Worm (Caenorhabditis elegans) whole organism, early embryonic: ENCODE measurements around the gene his-32.

Source experiments
- B0310.2 ChIP-seq: sonication (generic microtip); optimal IDR thresholded peaks from 2 replicates; lab custom pipeline; 2016; ENCODE audit warnings: mild to moderate bottlenecking, missing genetic modification characterization, missing compliant biosample characterization
- F13C5.2 ChIP-seq: sonication (generic microtip); optimal IDR thresholded peaks from 2 replicates; lab custom pipeline; 2017; ENCODE audit warnings: mild to moderate bottlenecking, missing genetic modification characterization, inconsistent platforms, missing compliant biosample characterization
- aly-1 ChIP-seq: sonication (generic microtip); optimal IDR thresholded peaks from 2 replicates; lab custom pipeline; 2016; ENCODE audit warnings: missing genetic modification characterization, missing compliant biosample characterization
- ama-1 ChIP-seq: fragments of 150-350 bp; optimal IDR thresholded peaks from 2 replicates; lab custom pipeline; 2014
- ceh-13 ChIP-seq: fragments of 200-800 bp; sonication (Bioruptor generic); optimal IDR thresholded peaks from 2 replicates; lab custom pipeline; 2018; ENCODE audit warnings: mild to moderate bottlenecking, missing genetic modification characterization, missing compliant biosample characterization
- ceh-36 ChIP-seq: sonication (generic microtip); optimal IDR thresholded peaks from 2 replicates; lab custom pipeline; 2016; ENCODE audit warnings: missing genetic modification characterization, inconsistent platforms, missing compliant biosample characterization
- ets-7 ChIP-seq: sonication (generic microtip); optimal IDR thresholded peaks from 2 replicates; lab custom pipeline; 2016; ENCODE audit warnings: missing genotype, missing genetic modification characterization, missing compliant biosample characterization
- flt-1 ChIP-seq: fragments of 200-800 bp; sonication (Bioruptor generic); IDR thresholded peaks from 2 replicates; pipeline ENCODE4 v1.3.6; 2022; ENCODE audit warnings: missing genetic modification characterization, missing compliant biosample characterization
- hmbx-1 ChIP-seq: sonication (generic microtip); optimal IDR thresholded peaks from 2 replicates; lab custom pipeline; 2016; ENCODE audit warnings: mild to moderate bottlenecking, missing genetic modification characterization, missing compliant biosample characterization
- hmg-4 ChIP-seq: fragments of 200-800 bp; sonication (Bioruptor generic); optimal IDR thresholded peaks from 2 replicates; lab custom pipeline; 2018; ENCODE audit warnings: mild to moderate bottlenecking, missing genetic modification characterization, missing compliant biosample characterization
- hnd-1 ChIP-seq: sonication (generic microtip); optimal IDR thresholded peaks from 2 replicates; lab custom pipeline; 2016; ENCODE audit warnings: missing genetic modification characterization, missing compliant biosample characterization
- pes-1 ChIP-seq: fragments of 200-800 bp; sonication (Bioruptor generic); IDR thresholded peaks from 2 replicates; pipeline ENCODE4 v1.3.6; 2022; ENCODE audit warnings: missing genetic modification reagents, missing genetic modification characterization, missing compliant biosample characterization
- scrt-1 ChIP-seq: fragments of 200-800 bp; sonication (Bioruptor generic); IDR thresholded peaks from 2 replicates; pipeline ENCODE4 v1.3.6; 2022; ENCODE audit warnings: missing genetic modification characterization, missing compliant biosample characterization
- sea-1 ChIP-seq: fragments of 200-800 bp; sonication (Bioruptor generic); conservative IDR thresholded peaks from 2 replicates; pipeline ENCODE4 v1.3.6; 2022; ENCODE audit warnings: missing genetic modification characterization, missing compliant biosample characterization
- tbx-11 ChIP-seq: fragments of 200-800 bp; sonication (Bioruptor generic); IDR thresholded peaks from 2 replicates; pipeline ENCODE4 v1.3.6; 2022; ENCODE audit warnings: missing genetic modification characterization, missing compliant biosample characterization
- tbx-37 ChIP-seq: fragments of 200-800 bp; sonication (Bioruptor generic); conservative IDR thresholded peaks from 2 replicates; pipeline ENCODE4 v1.3.6; 2022; ENCODE audit warnings: missing genetic modification reagents, missing genetic modification characterization, missing compliant biosample characterization
- tra-4 ChIP-seq: sonication (generic microtip); optimal IDR thresholded peaks from 2 replicates; lab custom pipeline; 2017; ENCODE audit warnings: missing genetic modification characterization, missing compliant biosample characterization

Gene his-32

ce11 chrIV:8294650-8295049 lies 39.5 kb upstream of the his-32 start, which contains the start of gene tbce-1:
Gene tbce-1, plus strand, starts transcription at chrIV:8294690.
- TF ChIP-seq B0310.2 (tag; lab: Kevin White, UChicago) (no peak), hnd-1 (tag; lab: Kevin White, UChicago) (no peak), ama-1 (lab: Kevin White, UChicago) (no peak), sea-1 (no peak), tbx-11 (no peak), tra-4 (tag; lab: Kevin White, UChicago) (no peak), pes-1 (GFP tag; lab: Robert Waterston, UW) (no peak), ceh-13 (no peak), ceh-36 (no peak), tbx-37 (GFP tag; lab: Robert Waterston, UW) (no peak), F13C5.2 (tag; lab: Kevin White, UChicago) (no peak), flt-1 (GFP tag; lab: Robert Waterston, UW) (no peak), scrt-1 (GFP tag; lab: Robert Waterston, UW) (no peak), aly-1 (no peak), hmg-4 (GFP tag; lab: Kevin White, UChicago) (no peak), hmbx-1 (no peak), ets-7 (tag; lab: Kevin White, UChicago) (no peak)

DNA sequence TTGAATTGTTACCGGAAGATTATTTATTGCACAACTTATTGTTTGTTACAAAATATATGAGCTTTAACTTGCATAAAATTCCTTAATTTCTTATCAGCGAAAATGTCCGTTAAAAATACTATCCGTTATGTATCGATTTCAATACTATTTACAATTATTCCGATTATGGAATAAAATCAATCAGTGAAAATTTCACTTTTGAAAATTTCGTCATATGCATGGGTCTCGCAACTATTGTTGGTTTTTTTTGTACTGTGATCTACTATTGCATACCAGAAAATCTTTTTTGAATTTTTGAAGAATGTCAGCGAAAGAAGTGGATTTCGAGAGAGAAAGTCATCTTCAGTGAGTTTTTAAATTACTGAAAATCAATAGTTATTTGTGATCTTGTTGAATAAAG lies 36.9 kb upstream of the his-32 start, which contains the start of gene nprl-3:
TSS of gene nprl-3 (plus strand) at position 301 of the 400 bp plus-strand sequence.
- TF ChIP-seq tra-4 (tag; lab: Kevin White, UChicago) = no peak
- no peak for TF ChIP-seq aly-1
- no peak for TF ChIP-seq hmbx-1
- TF ChIP-seq ama-1 (lab: Kevin White, UChicago) = no peak
- no peak for TF ChIP-seq hnd-1 (tag; lab: Kevin White, UChicago)
- no peak for TF ChIP-seq hmg-4 (GFP tag; lab: Kevin White, UChicago)

DNA sequence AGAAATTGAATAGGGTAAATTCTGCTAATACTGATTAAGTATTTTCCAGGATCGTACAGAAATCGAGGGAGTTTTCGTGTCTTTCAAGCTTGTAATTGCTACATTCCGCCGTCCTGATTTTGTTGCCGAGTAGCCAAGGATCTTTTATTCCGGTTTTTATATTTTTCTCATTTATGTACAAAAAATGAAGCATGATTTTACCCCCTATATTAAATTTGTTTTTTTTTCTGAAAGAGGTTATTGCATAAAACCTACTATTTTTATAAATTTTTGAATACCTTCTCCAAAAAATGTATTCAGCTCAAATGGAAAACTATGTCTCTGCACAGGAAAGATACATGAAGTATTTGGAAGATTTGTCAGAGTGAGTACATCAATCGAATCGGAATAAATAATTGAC lies 34.5 kb upstream of the his-32 start, which contains the start of gene F35H10.6:
TSS of gene F35H10.6 (plus strand) at position 301 of the 400 bp plus-strand sequence.
- TF ChIP-seq scrt-1 (GFP tag; lab: Robert Waterston, UW) (no peak), aly-1 (no peak), pes-1 (GFP tag; lab: Robert Waterston, UW) (no peak), tbx-11 (no peak), hmg-4 (GFP tag; lab: Kevin White, UChicago) (no peak)

- no peak for TF ChIP-seq scrt-1 (GFP tag; lab: Robert Waterston, UW)
- TF ChIP-seq pes-1 (GFP tag; lab: Robert Waterston, UW) = no peak
- no peak for TF ChIP-seq flt-1 (GFP tag; lab: Robert Waterston, UW)
- no peak for TF ChIP-seq F13C5.2 (tag; lab: Kevin White, UChicago)
- TF ChIP-seq hmg-4 (GFP tag; lab: Kevin White, UChicago) = no peak
- TF ChIP-seq ets-7 (tag; lab: Kevin White, UChicago) = no peak
- no peak for TF ChIP-seq ceh-13
- TF ChIP-seq tbx-37 (GFP tag; lab: Robert Waterston, UW) = no peak
- TF ChIP-seq tbx-11 = no peak
- no peak for TF ChIP-seq tra-4 (tag; lab: Kevin White, UChicago)
- no peak for TF ChIP-seq B0310.2 (tag; lab: Kevin White, UChicago)
- TF ChIP-seq aly-1 = no peak
- no peak for TF ChIP-seq ama-1 (lab: Kevin White, UChicago)
- TF ChIP-seq sea-1 = no peak
- no peak for TF ChIP-seq ceh-36
- TF ChIP-seq hmbx-1 = no peak
- no peak for TF ChIP-seq hnd-1 (tag; lab: Kevin White, UChicago)
Observed at ce11 chrIV:8300468-8300867, 33.6 kb upstream of the his-32 start, which contains the start of gene F35H10.5. Gene F35H10.5, plus strand, starts transcription at chrIV:8300768.

DNA sequence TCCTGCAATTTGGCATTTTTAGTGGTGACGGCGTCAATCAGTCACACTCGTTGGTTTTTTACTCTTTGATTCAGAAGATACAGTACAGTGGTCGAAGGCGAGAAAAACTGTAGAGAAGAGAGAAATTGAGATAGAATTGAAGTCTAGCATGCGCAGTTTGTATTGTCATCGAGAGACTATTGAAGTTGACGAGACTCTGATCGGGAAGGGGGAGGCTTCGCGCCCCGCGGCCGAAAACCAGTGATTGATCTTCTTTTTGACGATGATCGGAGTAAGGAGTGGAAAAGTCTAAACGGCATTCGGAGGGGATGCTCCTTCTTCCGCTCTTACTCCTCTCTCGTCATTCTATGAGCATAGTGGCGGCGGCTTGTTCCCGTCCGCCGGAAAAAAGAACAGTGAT lies 32.2 kb upstream of the his-32 start:
- TF ChIP-seq sea-1 (no peak), B0310.2 (tag; lab: Kevin White, UChicago) (no peak), hmbx-1 (no peak), hmg-4 (GFP tag; lab: Kevin White, UChicago) (no peak), ceh-13 (no peak), flt-1 (GFP tag; lab: Robert Waterston, UW) (no peak), F13C5.2 (tag; lab: Kevin White, UChicago) (no peak), tra-4 (tag; lab: Kevin White, UChicago) (no peak), hnd-1 (tag; lab: Kevin White, UChicago) (no peak), pes-1 (GFP tag; lab: Robert Waterston, UW) (no peak), ceh-36 (no peak)

ce11 chrIV:8302648-8303161 lies 31.4 kb upstream of the his-32 start:
- TF ChIP-seq tbx-11 (no peak), flt-1 (GFP tag; lab: Robert Waterston, UW) (no peak), tbx-37 (GFP tag; lab: Robert Waterston, UW) (no peak), scrt-1 (GFP tag; lab: Robert Waterston, UW) (no peak), aly-1 (no peak), ama-1 (lab: Kevin White, UChicago) (no peak), hmg-4 (GFP tag; lab: Kevin White, UChicago) (no peak), B0310.2 (tag; lab: Kevin White, UChicago) (no peak), pes-1 (GFP tag; lab: Robert Waterston, UW) (no peak), ceh-36 (no peak), hmbx-1 (no peak), F13C5.2 (tag; lab: Kevin White, UChicago) (no peak)

- TF ChIP-seq hmg-4 (GFP tag; lab: Kevin White, UChicago) (no peak), ets-7 (tag; lab: Kevin White, UChicago) (no peak), hnd-1 (tag; lab: Kevin White, UChicago) (no peak), tbx-11 (no peak), hmbx-1 (no peak), sea-1 (no peak), pes-1 (GFP tag; lab: Robert Waterston, UW) (no peak), B0310.2 (tag; lab: Kevin White, UChicago) (no peak)
Observed at ce11 chrIV:8303668-8304067, 30.4 kb upstream of the his-32 start, which contains the start of gene vha-5. Gene vha-5, plus strand, starts transcription at chrIV:8303968.
